Worm (Caenorhabditis elegans) whole organism, young adult: ENCODE measurements around the gene C56C10.6.

Experiments
- akir-1 ChIP-seq: fragments of 200-800 bp; sonication (Bioruptor generic); optimal IDR thresholded peaks from 2 replicates; lab custom pipeline; 2018; ENCODE audit warnings: mild to moderate bottlenecking, missing genetic modification characterization, moderate library complexity, missing compliant biosample characterization
- bed-1 ChIP-seq: fragments of 200-800 bp; sonication (Bioruptor generic); IDR thresholded peaks from 2 replicates; pipeline ENCODE4 v1.3.6; 2022; ENCODE audit warnings: missing genetic modification reagents, missing genetic modification characterization, missing compliant biosample characterization
- dox-1 ChIP-seq: fragments of 200-800 bp; sonication (Bioruptor generic); IDR thresholded peaks from 2 replicates; pipeline ENCODE4 v1.3.6; 2022; ENCODE audit warnings: missing genetic modification reagents, missing genetic modification characterization, missing compliant biosample characterization
- let-526 ChIP-seq: fragments of 200-800 bp; sonication (Bioruptor generic); IDR thresholded peaks from 2 replicates; pipeline ENCODE4 v1.3.6; 2022; ENCODE audit warnings: missing genetic modification reagents, missing genetic modification characterization, missing compliant biosample characterization
- lsl-1 ChIP-seq: fragments of 200-800 bp; sonication (Bioruptor generic); optimal IDR thresholded peaks from 2 replicates; lab custom pipeline; 2018; ENCODE audit warnings: mild to moderate bottlenecking, missing genetic modification characterization, moderate library complexity, missing compliant biosample characterization
- lsy-27 ChIP-seq: sonication (generic microtip); optimal IDR thresholded peaks from 2 replicates; lab custom pipeline; 2017; ENCODE audit warnings: missing genetic modification characterization, mild to moderate bottlenecking, missing compliant biosample characterization, antibody characterized with exemption, missing genotype, borderline replicate concordance; ENCODE audit not compliant: insufficient read depth
- mcd-1 ChIP-seq: fragments of 200-800 bp; sonication (Bioruptor generic); IDR thresholded peaks from 2 replicates; pipeline ENCODE4 v1.3.6; 2022; ENCODE audit warnings: missing genetic modification reagents, missing genetic modification characterization, missing compliant biosample characterization
- pha-4 ChIP-seq: fragments of 150-350 bp; sonication (generic microtip); optimal IDR thresholded peaks from 2 replicates; lab custom pipeline; 2014; ENCODE audit warnings: missing biosample characterization, missing genetic modification reagents, missing genetic modification characterization
- repo-1 ChIP-seq: sonication (generic microtip); optimal IDR thresholded peaks from 2 replicates; lab custom pipeline; 2017; ENCODE audit warnings: mild to moderate bottlenecking, missing genetic modification characterization, missing compliant biosample characterization
- snpc-3.4 ChIP-seq: sonication (generic microtip); optimal IDR thresholded peaks from 2 replicates; lab custom pipeline; 2017; ENCODE audit warnings: missing genetic modification characterization, mild to moderate bottlenecking, missing compliant biosample characterization, antibody characterized with exemption, moderate library complexity, missing genotype, missing genetic modification reagents
- snpc-4 ChIP-seq, 5 experiments: fragments of 150-350 bp in 1 of 5; sonication (generic microtip) in 4 of 5; optimal IDR thresholded peaks; 2 replicates each; lab custom pipeline; 2014 to 2018; ENCODE audit warnings: missing genetic modification characterization in 5 of 5, missing biosample characterization in 3 of 5, antibody characterized with exemption in 2 of 5, mild to moderate bottlenecking in 2 of 5, missing compliant biosample characterization in 2 of 5, missing genotype in 2 of 5, moderate library complexity in 2 of 5, missing genetic modification reagents in 1 of 5

- TF ChIP-seq snpc-3.4 (tag; lab: Kevin White, UChicago) (no peak), pha-4 (tag; lab: Kevin White, UChicago) (no peak), dox-1 (GFP tag; lab: Robert Waterston, UW) (no peak), mcd-1 (GFP tag; lab: Robert Waterston, UW) (no peak), repo-1 (tag; lab: Kevin White, UChicago) (no peak), snpc-4 (GFP tag; optimal IDR thresholded peaks at IDR 0.05; lab: Kevin White, UChicago) (no peak), snpc-4 (tag; optimal IDR thresholded peaks at IDR 0.05; lab: Kevin White, UChicago) (no peak), lsl-1 (GFP tag; lab: Kevin White, UChicago) (no peak), bed-1 (GFP tag; lab: Robert Waterston, UW) (no peak), akir-1 (GFP tag; lab: Kevin White, UChicago) (no peak), let-526 (GFP tag; lab: Robert Waterston, UW) (no peak), lsy-27 (tag; lab: Kevin White, UChicago) (no peak)
These were observed 7.5 kb downstream of the C56C10.6 start, which contains the start of gene sra-28 for ce11 chrII:6573677-6574076.
